Worm (Caenorhabditis elegans) whole organism, L2 larva: ENCODE data around the gene str-225.

ENCODE experiments used
- ZK546.5 ChIP-seq: sonication (generic microtip); optimal IDR thresholded peaks from 2 replicates; lab custom pipeline; 2017; ENCODE audit warnings: missing biosample characterization, missing genetic modification characterization
- ceh-16 ChIP-seq: fragments of 150-350 bp; optimal IDR thresholded peaks from 2 replicates; lab custom pipeline; 2014; ENCODE audit warnings: missing biosample characterization, missing genetic modification characterization
- ceh-82 ChIP-seq: fragments of 150-350 bp; optimal IDR thresholded peaks from 2 replicates; lab custom pipeline; 2014; ENCODE audit warnings: missing biosample characterization, missing genetic modification characterization
- elt-3 ChIP-seq: sonication (generic microtip); optimal IDR thresholded peaks from 2 replicates; lab custom pipeline; 2017; ENCODE audit warnings: missing biosample characterization, missing genetic modification characterization
- lin-13 ChIP-seq: fragments of 150-350 bp; optimal IDR thresholded peaks from 2 replicates; lab custom pipeline; 2014; ENCODE audit warnings: missing biosample characterization, missing genetic modification reagents, missing genetic modification characterization
- lsy-2 ChIP-seq, 2 experiments: fragments of 150-350 bp in 1 of 2; sonication (generic microtip) in 1 of 2; optimal IDR thresholded peaks; 2 replicates each; lab custom pipeline; 2014 to 2017; ENCODE audit warnings: missing biosample characterization in 2 of 2, missing genetic modification characterization in 2 of 2
- mab-5 ChIP-seq: fragments of 150-350 bp; optimal IDR thresholded peaks from 2 replicates; lab custom pipeline; 2014; ENCODE audit warnings: missing biosample characterization, missing genetic modification characterization
- mdl-1 ChIP-seq, 2 experiments: fragments of 150-350 bp in 1 of 2; sonication (generic microtip) in 1 of 2; optimal IDR thresholded peaks; 2 replicates each; lab custom pipeline; 2017; ENCODE audit warnings: missing biosample characterization in 2 of 2, missing genetic modification characterization in 2 of 2
- nhr-12 ChIP-seq: fragments of 150-350 bp; optimal IDR thresholded peaks from 2 replicates; lab custom pipeline; 2014; ENCODE audit warnings: missing biosample characterization, missing genetic modification characterization
- nhr-237 ChIP-seq: fragments of 150-350 bp; optimal IDR thresholded peaks from 2 replicates; lab custom pipeline; 2014; ENCODE audit warnings: missing biosample characterization, missing genetic modification characterization
- unc-62 ChIP-seq: fragments of 150-350 bp; optimal IDR thresholded peaks from 2 replicates; lab custom pipeline; 2014; ENCODE audit warnings: missing biosample characterization, missing genetic modification reagents, missing genetic modification characterization
- zag-1 ChIP-seq: fragments of 150-350 bp; optimal IDR thresholded peaks from 2 replicates; lab custom pipeline; 2014; ENCODE audit warnings: missing biosample characterization, missing genetic modification characterization
- ztf-4 ChIP-seq: fragments of 150-350 bp; optimal IDR thresholded peaks from 2 replicates; lab custom pipeline; 2014; ENCODE audit warnings: missing biosample characterization, missing genetic modification characterization

DNA sequence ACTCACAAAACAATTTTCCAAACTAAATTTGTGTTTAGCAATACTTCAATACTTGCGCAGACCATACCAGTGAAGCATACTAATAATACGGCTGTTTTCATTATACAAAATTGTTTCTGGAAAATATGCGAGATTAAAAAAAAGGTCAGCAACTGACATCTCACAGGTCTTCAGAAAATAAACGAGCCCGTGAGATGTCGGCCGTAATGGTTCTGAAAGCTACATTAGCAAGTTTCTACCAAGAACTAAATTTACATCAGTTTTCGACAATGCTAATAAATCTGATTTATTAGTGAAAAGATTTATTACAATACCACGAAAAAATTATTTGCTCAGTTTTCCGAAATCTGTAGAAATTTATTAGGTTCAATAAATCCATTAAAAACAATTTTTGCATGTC, 30.1 kb upstream of the str-225 start, which contains the start of gene srbc-31:
- no peak for TF ChIP-seq ZK546.5 (tag; lab: Kevin White, UChicago)
- no peak for TF ChIP-seq lsy-2 (tag; optimal IDR thresholded peaks at IDR 0.05; lab: Kevin White, UChicago)
- no peak for TF ChIP-seq ztf-4 (tag; lab: Kevin White, UChicago)
- no peak for TF ChIP-seq elt-3 (tag; lab: Kevin White, UChicago)
- TF ChIP-seq ceh-16 (tag; lab: Kevin White, UChicago): no peak
- no peak for TF ChIP-seq mdl-1 (tag; optimal IDR thresholded peaks at IDR 0.05; lab: Kevin White, UChicago)
- no peak for TF ChIP-seq lin-13
- TF ChIP-seq nhr-12 (tag; lab: Kevin White, UChicago): no peak
- no peak for TF ChIP-seq nhr-237 (tag; lab: Kevin White, UChicago)
- no peak for TF ChIP-seq mab-5 (tag; lab: Kevin White, UChicago)
- TF ChIP-seq unc-62: no peak
- TF ChIP-seq ceh-82 (tag; lab: Kevin White, UChicago): no peak
- no peak for TF ChIP-seq zag-1
